Fruit fly (Drosophila melanogaster) whole organism, prepupa: Measurements from ENCODE around the gene RpS6.
A peak's percentile ranks its signal among the peaks of the same experiment; 100 is the strongest.

Source experiments
- Blimp-1 ChIP-seq: fragments of 200-800 bp; sonication (Bioruptor generic); optimal IDR thresholded peaks from 3 replicates; lab custom pipeline; 2017; ENCODE audit warnings: missing biosample characterization, missing genetic modification characterization, mild to moderate bottlenecking, moderate library complexity, missing genetic modification reagents
- CG10631 ChIP-seq: fragments of 200-800 bp; sonication (Bioruptor generic); optimal IDR thresholded peaks from 2 replicates; lab custom pipeline; 2016; ENCODE audit warnings: missing biosample characterization, missing genetic modification characterization
- CG10669 ChIP-seq: fragments of 200-800 bp; sonication (Bioruptor generic); optimal IDR thresholded peaks from 3 replicates; lab custom pipeline; 2018; ENCODE audit warnings: missing biosample characterization, mild to moderate bottlenecking, missing genetic modification characterization, moderate library complexity
- CG11762 ChIP-seq: fragments of 200-800 bp; sonication (Bioruptor generic); optimal IDR thresholded peaks from 3 replicates; lab custom pipeline; 2016; ENCODE audit warnings: missing biosample characterization, missing genetic modification characterization; ENCODE audit not compliant: insufficient read depth
- CG11902 ChIP-seq: fragments of 200-800 bp; sonication (Bioruptor generic); optimal IDR thresholded peaks from 3 replicates; lab custom pipeline; 2016; ENCODE audit warnings: missing biosample characterization, missing genetic modification characterization
- CG1621 ChIP-seq: fragments of 200-800 bp; sonication (Bioruptor generic); optimal IDR thresholded peaks from 3 replicates; lab custom pipeline; 2018; ENCODE audit warnings: missing biosample characterization, mild to moderate bottlenecking, missing genetic modification characterization
- CG16779 ChIP-seq: fragments of 200-800 bp; sonication (Bioruptor generic); optimal IDR thresholded peaks from 3 replicates; lab custom pipeline; 2017; ENCODE audit warnings: missing biosample characterization, mild to moderate bottlenecking, missing genetic modification characterization
- CG31627 ChIP-seq: fragments of 200-800 bp; sonication (Bioruptor generic); optimal IDR thresholded peaks from 3 replicates; lab custom pipeline; 2016; ENCODE audit warnings: missing biosample characterization, missing genetic modification characterization
- CG32006 ChIP-seq: fragments of 200-800 bp; sonication (Bioruptor generic); optimal IDR thresholded peaks from 3 replicates; lab custom pipeline; 2017; ENCODE audit warnings: missing biosample characterization, mild to moderate bottlenecking, missing genetic modification characterization
- CG3919 ChIP-seq: fragments of 200-800 bp; sonication (Bioruptor generic); optimal IDR thresholded peaks from 3 replicates; lab custom pipeline; 2016; ENCODE audit warnings: missing biosample characterization, missing genetic modification characterization
- CG6163 ChIP-seq: fragments of 200-800 bp; sonication (Bioruptor generic); IDR thresholded peaks from 3 replicates; pipeline ENCODE4 v1.3.6; 2022; ENCODE audit warnings: missing biosample characterization, missing genetic modification characterization
- CG6276 ChIP-seq: fragments of 200-800 bp; sonication (Bioruptor generic); optimal IDR thresholded peaks from 2 replicates; lab custom pipeline; 2017; ENCODE audit warnings: missing biosample characterization, mild to moderate bottlenecking, missing genetic modification characterization
- CG6792 ChIP-seq: fragments of 200-800 bp; sonication (Bioruptor generic); optimal IDR thresholded peaks from 3 replicates; lab custom pipeline; 2016; ENCODE audit warnings: missing biosample characterization, missing genetic modification characterization
- CG6808 ChIP-seq: fragments of 200-800 bp; sonication (Bioruptor generic); optimal IDR thresholded peaks from 3 replicates; lab custom pipeline; 2017; ENCODE audit warnings: missing biosample characterization, missing genetic modification characterization, mild to moderate bottlenecking, moderate library complexity, missing genetic modification reagents
- CG6854 ChIP-seq: fragments of 200-800 bp; sonication (Bioruptor generic); optimal IDR thresholded peaks from 2 replicates; lab custom pipeline; 2017; ENCODE audit warnings: missing biosample characterization, mild to moderate bottlenecking, missing genetic modification characterization
- CG7368 ChIP-seq: fragments of 200-800 bp; sonication (Bioruptor generic); optimal IDR thresholded peaks from 3 replicates; lab custom pipeline; 2016; ENCODE audit warnings: missing biosample characterization, missing genetic modification characterization
- CG8119 ChIP-seq: fragments of 200-800 bp; sonication (Bioruptor generic); IDR thresholded peaks from 3 replicates; pipeline ENCODE4 v1.3.6; 2022; ENCODE audit warnings: missing biosample characterization, missing genetic modification characterization
- CG8632 ChIP-seq: fragments of 200-800 bp; sonication (Bioruptor generic); optimal IDR thresholded peaks from 3 replicates; lab custom pipeline; 2016; ENCODE audit warnings: missing biosample characterization, missing genetic modification characterization
- CG9139 ChIP-seq: fragments of 200-800 bp; sonication (Bioruptor generic); optimal IDR thresholded peaks from 3 replicates; lab custom pipeline; 2017; ENCODE audit warnings: missing biosample characterization, mild to moderate bottlenecking, missing genetic modification characterization
- Eip75B ChIP-seq: fragments of 200-800 bp; sonication (Bioruptor generic); optimal IDR thresholded peaks from 3 replicates; lab custom pipeline; 2016; ENCODE audit warnings: missing biosample characterization, missing genetic modification characterization
- Eip78C ChIP-seq: fragments of 200-800 bp; sonication (Bioruptor generic); peaks from one replicate; lab custom pipeline; 2016; ENCODE audit warnings: missing biosample characterization, missing genetic modification characterization
- Eip93F ChIP-seq: fragments of 200-800 bp; sonication (Bioruptor generic); optimal IDR thresholded peaks from 2 replicates; lab custom pipeline; 2016; ENCODE audit warnings: missing biosample characterization, mild to moderate bottlenecking, missing genetic modification characterization
- Ets96B ChIP-seq: fragments of 200-800 bp; optimal IDR thresholded peaks from 2 replicates; lab custom pipeline; 2019; ENCODE audit warnings: missing biosample characterization, mild to moderate bottlenecking, missing genetic modification characterization, moderate library complexity
- Hr38 ChIP-seq: sonication (Bioruptor generic); optimal IDR thresholded peaks from 2 replicates; lab custom pipeline; 2016; ENCODE audit warnings: missing biosample characterization, missing genetic modification characterization
- Hr39 ChIP-seq: fragments of 200-800 bp; sonication (Bioruptor generic); optimal IDR thresholded peaks from 2 replicates; lab custom pipeline; 2016; ENCODE audit warnings: missing biosample characterization, missing genetic modification characterization
- Hr4 ChIP-seq: fragments of 200-800 bp; sonication (Bioruptor generic); optimal IDR thresholded peaks from 3 replicates; lab custom pipeline; 2016; ENCODE audit warnings: missing biosample characterization, missing genetic modification characterization
- Lpt ChIP-seq: fragments of 200-800 bp; sonication (Bioruptor generic); optimal IDR thresholded peaks from 3 replicates; lab custom pipeline; 2016; ENCODE audit warnings: missing biosample characterization, missing genetic modification characterization
- Met ChIP-seq: fragments of 200-800 bp; sonication (Bioruptor generic); optimal IDR thresholded peaks from 3 replicates; lab custom pipeline; 2016; ENCODE audit warnings: missing biosample characterization, missing genetic modification characterization
- OdsH ChIP-seq: fragments of 200-800 bp; sonication (Bioruptor generic); optimal IDR thresholded peaks from 3 replicates; lab custom pipeline; 2016; ENCODE audit warnings: missing biosample characterization, missing genetic modification characterization
- Smox ChIP-seq: fragments of 200-800 bp; sonication (Bioruptor generic); optimal IDR thresholded peaks from 3 replicates; lab custom pipeline; 2016; ENCODE audit warnings: missing biosample characterization, missing genetic modification characterization
- Sox102F ChIP-seq: fragments of 200-800 bp; sonication (Bioruptor generic); optimal IDR thresholded peaks from 2 replicates; lab custom pipeline; 2016; ENCODE audit warnings: missing biosample characterization, mild to moderate bottlenecking, missing genetic modification characterization
- Sox14 ChIP-seq: fragments of 200-800 bp; sonication (Bioruptor generic); optimal IDR thresholded peaks from 3 replicates; lab custom pipeline; 2016; ENCODE audit warnings: missing biosample characterization, missing genetic modification characterization
- Sox15 ChIP-seq: fragments of 200-800 bp; sonication (Bioruptor generic); optimal IDR thresholded peaks from 3 replicates; lab custom pipeline; 2016; ENCODE audit warnings: missing biosample characterization, missing genetic modification characterization
- achi ChIP-seq: fragments of 200-800 bp; sonication (Bioruptor generic); optimal IDR thresholded peaks from 3 replicates; lab custom pipeline; 2016; ENCODE audit warnings: missing biosample characterization, missing genetic modification characterization
- acj6 ChIP-seq: fragments of 200-800 bp; sonication (Bioruptor generic); optimal IDR thresholded peaks from 3 replicates; lab custom pipeline; 2016; ENCODE audit warnings: missing biosample characterization, missing genetic modification characterization
- cyc ChIP-seq: fragments of 200-800 bp; sonication (Bioruptor generic); optimal IDR thresholded peaks from 3 replicates; lab custom pipeline; 2016; ENCODE audit warnings: missing biosample characterization, missing genetic modification characterization
- dac ChIP-seq: fragments of 200-800 bp; sonication (Bioruptor generic); optimal IDR thresholded peaks from 2 replicates; lab custom pipeline; 2017; ENCODE audit warnings: missing biosample characterization, mild to moderate bottlenecking, missing genetic modification characterization
- dsx ChIP-seq: fragments of 200-800 bp; optimal IDR thresholded peaks from 3 replicates; lab custom pipeline; 2019; ENCODE audit warnings: missing biosample characterization, mild to moderate bottlenecking, missing genetic modification characterization, moderate library complexity; ENCODE audit not compliant: poor library complexity, severe bottlenecking
- eg ChIP-seq: fragments of 200-800 bp; sonication (Bioruptor generic); IDR thresholded peaks from 3 replicates; pipeline ENCODE4 v1.3.6; 2022; ENCODE audit warnings: missing biosample characterization, missing genetic modification characterization
- esn ChIP-seq: fragments of 200-800 bp; sonication (Bioruptor generic); optimal IDR thresholded peaks from 2 replicates; lab custom pipeline; 2016; ENCODE audit warnings: missing biosample characterization, mild to moderate bottlenecking, missing genetic modification characterization, moderate library complexity
- fd59A ChIP-seq: fragments of 200-800 bp; sonication (Bioruptor generic); optimal IDR thresholded peaks from 2 replicates; lab custom pipeline; 2017; ENCODE audit warnings: missing biosample characterization, mild to moderate bottlenecking, missing genetic modification characterization, missing genetic modification reagents
- fd85E ChIP-seq: fragments of 200-800 bp; sonication (Bioruptor generic); optimal IDR thresholded peaks from 3 replicates; lab custom pipeline; 2016; ENCODE audit warnings: missing biosample characterization, missing genetic modification characterization
- fkh ChIP-seq: fragments of 200-800 bp; sonication (Bioruptor generic); optimal IDR thresholded peaks from 3 replicates; lab custom pipeline; 2017; ENCODE audit warnings: missing biosample characterization, mild to moderate bottlenecking, missing genetic modification characterization, moderate library complexity
- lz ChIP-seq: fragments of 200-800 bp; sonication (Bioruptor generic); optimal IDR thresholded peaks from 3 replicates; lab custom pipeline; 2016; ENCODE audit warnings: missing biosample characterization, missing genetic modification characterization
- net ChIP-seq: fragments of 200-800 bp; sonication (Bioruptor generic); optimal IDR thresholded peaks from 3 replicates; lab custom pipeline; 2016; ENCODE audit warnings: missing biosample characterization, missing genetic modification characterization
- pdm3 ChIP-seq: fragments of 200-800 bp; sonication (Bioruptor generic); optimal IDR thresholded peaks from 3 replicates; lab custom pipeline; 2016; ENCODE audit warnings: missing biosample characterization, missing genetic modification characterization
- salr ChIP-seq, 2 experiments: fragments of 200-800 bp; sonication (Bioruptor generic); optimal IDR thresholded peaks; 3 replicates each; lab custom pipeline; 2016 to 2018; ENCODE audit warnings: missing biosample characterization in 2 of 2, missing genetic modification characterization in 2 of 2, mild to moderate bottlenecking in 1 of 2
- spab ChIP-seq: fragments of 200-800 bp; sonication (Bioruptor generic); optimal IDR thresholded peaks from 2 replicates; lab custom pipeline; 2017; ENCODE audit warnings: missing biosample characterization, mild to moderate bottlenecking, missing genetic modification characterization, missing genetic modification reagents
- svp ChIP-seq: fragments of 200-800 bp; sonication (Bioruptor generic); peaks from one replicate; lab custom pipeline; 2016; ENCODE audit warnings: missing biosample characterization, missing genetic modification characterization
- topi ChIP-seq: fragments of 200-800 bp; sonication (Bioruptor generic); optimal IDR thresholded peaks from 3 replicates; lab custom pipeline; 2016; ENCODE audit warnings: missing biosample characterization, missing genetic modification characterization
- vri ChIP-seq: fragments of 200-800 bp; sonication (Bioruptor generic); optimal IDR thresholded peaks from 3 replicates; lab custom pipeline; 2016; ENCODE audit warnings: missing biosample characterization, mild to moderate bottlenecking, missing genetic modification characterization

RpS6 gene

DNA sequence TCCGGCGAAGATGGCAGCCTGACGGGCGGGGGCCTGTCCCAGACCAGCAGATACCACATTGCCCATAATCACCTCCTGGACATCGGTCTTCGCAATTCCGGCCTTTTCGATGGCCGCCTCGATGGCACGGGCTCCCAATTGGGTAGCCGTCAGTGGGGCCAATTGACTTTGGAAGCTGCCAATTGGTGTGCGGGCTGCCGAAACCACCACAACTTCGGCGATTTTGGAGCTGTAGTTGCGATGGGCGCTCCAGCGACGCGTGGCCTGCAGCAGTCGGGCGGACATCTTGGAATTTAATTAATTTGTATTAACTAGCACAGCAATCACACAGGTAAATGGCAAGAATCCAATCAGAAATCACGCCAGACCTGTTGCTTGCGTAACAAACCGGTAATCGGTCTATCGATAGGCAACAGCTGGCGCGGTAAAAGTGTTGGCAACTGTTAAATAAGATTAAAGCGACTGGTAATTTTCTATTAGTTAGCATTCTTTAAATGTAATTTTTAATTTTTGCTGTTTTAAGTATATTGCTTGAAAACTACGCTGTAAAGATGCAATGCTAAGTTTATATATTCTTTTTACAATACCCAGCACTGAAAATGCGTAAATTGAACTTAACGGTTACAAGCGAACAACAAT lies 12.6 kb downstream of the RpS6 start, which contains the start of gene Acat1:
TSS of gene Acat1 (minus strand) at position 400 of the 639 bp plus-strand sequence.
- TF ChIP-seq Blimp-1 (no peak), salr (GFP tag; optimal IDR thresholded peaks at IDR 0.05; lab: Kevin White, UChicago) (peak in 1 of 2 experiments; percentile 49), CG9139 (GFP tag; lab: Kevin White, UChicago) (peak; percentile 14), CG6854 (GFP tag; lab: Kevin White, UChicago) (no peak), net (GFP tag; lab: Kevin White, UChicago) (peak; percentile 78), Smox (peak; percentile 78), eg (GFP tag; lab: Robert Waterston, UW) (peak; percentile 81), CG32006 (GFP tag; lab: Kevin White, UChicago) (peak; percentile 58), CG7368 (peak; percentile 72), Eip93F (GFP tag; lab: Kevin White, UChicago) (peak; percentile 22), CG10631 (GFP tag; lab: Kevin White, UChicago) (peak; percentile 84), svp (GFP tag; lab: Kevin White, UChicago) (peak; percentile 85), Hr4 (GFP tag; lab: Kevin White, UChicago) (peak; percentile 76), dac (peak; percentile 25), CG10669 (GFP tag; lab: Kevin White, UChicago) (peak; percentile 71), Lpt (GFP tag; lab: Kevin White, UChicago) (peak; percentile 41), CG3919 (GFP tag; lab: Kevin White, UChicago) (peak; percentile 83), CG6276 (GFP tag; lab: Kevin White, UChicago) (peak; percentile 1), Hr39 (peak; percentile 80), CG6163 (GFP tag; lab: Robert Waterston, UW) (peak; percentile 82), Sox15 (GFP tag; lab: Kevin White, UChicago) (peak; percentile 49), spab (GFP tag; lab: Kevin White, UChicago) (no peak), CG8119 (peak; percentile 39; the same call in 2 of the 3 replicates), CG16779 (tag; lab: Kevin White, UChicago) (no peak), esn (peak; percentile 86), OdsH (GFP tag; lab: Kevin White, UChicago) (peak; percentile 79), Sox102F (GFP tag; lab: Kevin White, UChicago) (peak; percentile 83), CG11902 (GFP tag; lab: Kevin White, UChicago) (peak; percentile 40), CG8632 (GFP tag; lab: Kevin White, UChicago) (peak; percentile 65), CG6792 (GFP tag; lab: Kevin White, UChicago) (peak; percentile 70), CG6808 (peak; percentile 23), acj6 (GFP tag; lab: Kevin White, UChicago) (peak; percentile 77), fd85E (peak; percentile 38), CG31627 (peak; percentile 75), Met (GFP tag; lab: Kevin White, UChicago) (peak; percentile 84), pdm3 (GFP tag; lab: Kevin White, UChicago) (peak; percentile 86), lz (GFP tag; lab: Kevin White, UChicago) (peak; percentile 86), Hr38 (no peak), CG1621 (tag; lab: Kevin White, UChicago) (peak; percentile 50), topi (GFP tag; lab: Kevin White, UChicago) (peak; percentile 84), achi (peak; percentile 76), Ets96B (tag; lab: Kevin White, UChicago) (peak; percentile 60), CG11762 (GFP tag; lab: Kevin White, UChicago) (peak; percentile 59), Eip75B (GFP tag; lab: Kevin White, UChicago) (peak; percentile 84), vri (peak; percentile 94), fd59A (no peak), Sox14 (GFP tag; lab: Kevin White, UChicago) (peak; percentile 79), Eip78C (GFP tag; lab: Kevin White, UChicago) (peak; percentile 94), cyc (GFP tag; lab: Kevin White, UChicago) (peak; percentile 81), dsx (GFP tag; lab: Kevin White, UChicago) (no peak), fkh (no peak)
